Fruit fly (Drosophila melanogaster) whole organism, embryonic: ENCODE data around the gene Alg2.

ENCODE experiments used
- Aef1 ChIP-seq: fragments of 200-800 bp; sonication (Bioruptor generic); IDR thresholded peaks from 3 replicates; pipeline ENCODE4 v1.3.6; 2022; ENCODE audit warnings: missing biosample characterization, missing genetic modification characterization
- Bdp1 ChIP-seq: fragments of 200-800 bp; sonication (Bioruptor generic); optimal IDR thresholded peaks from 3 replicates; lab custom pipeline; 2016; ENCODE audit warnings: missing biosample characterization, missing genetic modification characterization
- Bteb2 ChIP-seq: fragments of 200-800 bp; sonication (Bioruptor generic); optimal IDR thresholded peaks from 2 replicates; lab custom pipeline; 2016; ENCODE audit warnings: missing biosample characterization, missing genetic modification characterization
- CG10462 ChIP-seq: fragments of 200-800 bp; sonication (Bioruptor generic); optimal IDR thresholded peaks from 2 replicates; lab custom pipeline; 2016; ENCODE audit warnings: missing biosample characterization, missing genetic modification characterization
- CG12236 ChIP-seq: fragments of 200-800 bp; sonication (Bioruptor generic); optimal IDR thresholded peaks from 2 replicates; lab custom pipeline; 2016; ENCODE audit warnings: missing biosample characterization, missing genetic modification characterization
- CG13424 ChIP-seq: fragments of 200-800 bp; sonication (Bioruptor generic); optimal IDR thresholded peaks from 2 replicates; lab custom pipeline; 2019; ENCODE audit warnings: missing biosample characterization, mild to moderate bottlenecking, missing genetic modification characterization, moderate library complexity
- CG13894 ChIP-seq: fragments of 200-800 bp; sonication (Bioruptor generic); optimal IDR thresholded peaks from 3 replicates; lab custom pipeline; 2018; ENCODE audit warnings: missing biosample characterization, mild to moderate bottlenecking, missing genetic modification characterization, moderate library complexity
- CG14710 ChIP-seq: fragments of 200-800 bp; sonication (Bioruptor generic); optimal IDR thresholded peaks from 3 replicates; lab custom pipeline; 2019; ENCODE audit warnings: missing biosample characterization, mild to moderate bottlenecking, missing genetic modification characterization, moderate library complexity
- CG14965 ChIP-seq: fragments of 200-800 bp; sonication (Bioruptor generic); optimal IDR thresholded peaks from 2 replicates; lab custom pipeline; 2016; ENCODE audit warnings: missing biosample characterization, missing genetic modification characterization, borderline replicate concordance
- CG15269 ChIP-seq: fragments of 200-800 bp; sonication (Bioruptor generic); optimal IDR thresholded peaks from 2 replicates; lab custom pipeline; 2018; ENCODE audit warnings: missing biosample characterization, mild to moderate bottlenecking, missing genetic modification characterization, moderate library complexity
- CG15696 ChIP-seq: fragments of 200-800 bp; sonication (Bioruptor generic); optimal IDR thresholded peaks from 2 replicates; lab custom pipeline; 2019; ENCODE audit warnings: missing biosample characterization, mild to moderate bottlenecking, missing genetic modification characterization, moderate library complexity
- CG17912 ChIP-seq: fragments of 200-800 bp; sonication (Bioruptor generic); optimal IDR thresholded peaks from 2 replicates; lab custom pipeline; 2018; ENCODE audit warnings: missing biosample characterization, mild to moderate bottlenecking, missing genetic modification characterization
- CG2120 ChIP-seq: fragments of 200-800 bp; sonication (Bioruptor generic); optimal IDR thresholded peaks from 3 replicates; lab custom pipeline; 2016; ENCODE audit warnings: missing biosample characterization, missing genetic modification characterization
- CG2129 ChIP-seq: fragments of 200-800 bp; sonication (Bioruptor generic); IDR thresholded peaks from 2 replicates; pipeline ENCODE4 v1.3.6; 2022; ENCODE audit warnings: missing biosample characterization, missing genetic modification characterization; ENCODE audit not compliant: partially characterized antibody
- CG32532 ChIP-seq: fragments of 200-800 bp; sonication (Bioruptor generic); IDR thresholded peaks from 2 replicates; pipeline ENCODE4 v1.3.6; 2022; ENCODE audit warnings: missing biosample characterization, missing genetic modification characterization
- CG4282 ChIP-seq: fragments of 200-800 bp; sonication (Bioruptor generic); optimal IDR thresholded peaks from 2 replicates; lab custom pipeline; 2016; ENCODE audit warnings: missing biosample characterization, missing genetic modification characterization
- CG43689 ChIP-seq: fragments of 200-800 bp; sonication (Bioruptor generic); IDR thresholded peaks from 2 replicates; pipeline ENCODE4 v1.3.6; 2022; ENCODE audit warnings: missing biosample characterization, missing genetic modification characterization
- CG5180 ChIP-seq: fragments of 200-800 bp; sonication (Bioruptor generic); optimal IDR thresholded peaks from 3 replicates; lab custom pipeline; 2017; ENCODE audit warnings: missing biosample characterization, missing genetic modification characterization, mild to moderate bottlenecking, moderate library complexity, missing genetic modification reagents
- CG7271 ChIP-seq: fragments of 200-800 bp; sonication (Bioruptor generic); optimal IDR thresholded peaks from 2 replicates; lab custom pipeline; 2018; ENCODE audit warnings: missing biosample characterization, mild to moderate bottlenecking, missing genetic modification characterization, moderate library complexity
- CG7745 ChIP-seq: fragments of 200-800 bp; sonication (Bioruptor generic); optimal IDR thresholded peaks from 2 replicates; lab custom pipeline; 2018; ENCODE audit warnings: missing biosample characterization, mild to moderate bottlenecking, missing genetic modification characterization, moderate library complexity
- CG7839 ChIP-seq: fragments of 200-800 bp; sonication (Bioruptor generic); optimal IDR thresholded peaks from 3 replicates; lab custom pipeline; 2018; ENCODE audit warnings: missing biosample characterization, mild to moderate bottlenecking, missing genetic modification characterization, moderate library complexity
- CG8281 ChIP-seq: fragments of 200-800 bp; sonication (Bioruptor generic); optimal IDR thresholded peaks from 2 replicates; lab custom pipeline; 2018; ENCODE audit warnings: missing biosample characterization, mild to moderate bottlenecking, missing genetic modification characterization, moderate library complexity
- CG9932 ChIP-seq: fragments of 200-800 bp; sonication (Bioruptor generic); IDR thresholded peaks from 2 replicates; pipeline ENCODE4 v1.3.6; 2022; ENCODE audit warnings: missing biosample characterization, missing genetic modification characterization
- CTCF ChIP-seq: fragments of 200-800 bp; sonication (Bioruptor generic); optimal IDR thresholded peaks from 2 replicates; lab custom pipeline; 2017; ENCODE audit warnings: missing biosample characterization, mild to moderate bottlenecking, missing genetic modification characterization, moderate library complexity
- Camta ChIP-seq: fragments of 200-800 bp; sonication (Bioruptor generic); optimal IDR thresholded peaks from 2 replicates; lab custom pipeline; 2016; ENCODE audit warnings: missing biosample characterization, missing genetic modification characterization
- Dbx ChIP-seq: fragments of 200-800 bp; sonication (Bioruptor generic); IDR thresholded peaks from 3 replicates; pipeline ENCODE4 v1.3.6; 2022; ENCODE audit warnings: missing biosample characterization, missing genetic modification characterization
- Dek ChIP-seq: fragments of 200-800 bp; sonication (Bioruptor generic); optimal IDR thresholded peaks from 3 replicates; lab custom pipeline; 2019; ENCODE audit warnings: missing biosample characterization, mild to moderate bottlenecking, missing genetic modification characterization, moderate library complexity
- Doc2 ChIP-seq: fragments of 200-800 bp; sonication (Bioruptor generic); IDR thresholded peaks from 2 replicates; pipeline ENCODE4 v1.3.6; 2022; ENCODE audit warnings: missing biosample characterization, missing genetic modification characterization
- Eip74EF ChIP-seq, 2 experiments: fragments of 200-800 bp in 1 of 2; fragments of >200 bp in 1 of 2; sonication (Bioruptor generic) in 1 of 2; optimal IDR thresholded peaks; 2 replicates each; lab custom pipeline; 2017 to 2019; ENCODE audit warnings: missing biosample characterization in 2 of 2, missing genetic modification characterization in 2 of 2, mild to moderate bottlenecking in 1 of 2, moderate library complexity in 1 of 2
- Jarid2 ChIP-seq: fragments of 200-800 bp; sonication (Bioruptor generic); optimal IDR thresholded peaks from 3 replicates; lab custom pipeline; 2017; ENCODE audit warnings: mild to moderate bottlenecking, missing biosample characterization, missing genetic modification reagents, missing genetic modification characterization
- Mes4 ChIP-seq: fragments of 200-800 bp; sonication (Bioruptor generic); optimal IDR thresholded peaks from 2 replicates; lab custom pipeline; 2016; ENCODE audit warnings: missing biosample characterization, missing genetic modification characterization
- Neu2 ChIP-seq: fragments of 200-800 bp; sonication (Bioruptor generic); optimal IDR thresholded peaks from 3 replicates; lab custom pipeline; 2016; ENCODE audit warnings: missing biosample characterization, missing genetic modification characterization, borderline replicate concordance
- Nf-YC ChIP-seq: fragments of 200-800 bp; optimal IDR thresholded peaks from 3 replicates; lab custom pipeline; 2019; ENCODE audit warnings: missing biosample characterization, mild to moderate bottlenecking, missing genetic modification characterization, moderate library complexity
- Optix ChIP-seq: fragments of 200-800 bp; sonication (Bioruptor generic); IDR thresholded peaks from 3 replicates; pipeline ENCODE4 v1.3.6; 2022; ENCODE audit warnings: missing biosample characterization, missing genetic modification characterization
- ash1 ChIP-seq: fragments of 200-800 bp; sonication (Bioruptor generic); optimal IDR thresholded peaks from 2 replicates; lab custom pipeline; 2018; ENCODE audit warnings: missing biosample characterization, mild to moderate bottlenecking, missing genetic modification characterization
- bbx ChIP-seq: fragments of 200-800 bp; sonication (Bioruptor generic); IDR thresholded peaks from 2 replicates; pipeline ENCODE4 v1.3.6; 2022; ENCODE audit warnings: missing biosample characterization, missing genetic modification characterization; ENCODE audit not compliant: partially characterized antibody
- dimm ChIP-seq: fragments of 200-800 bp; sonication (Bioruptor generic); IDR thresholded peaks from 2 replicates; pipeline ENCODE4 v1.3.6; 2022; ENCODE audit warnings: missing biosample characterization, missing genetic modification characterization
- eyg ChIP-seq: fragments of 200-800 bp; sonication (Bioruptor generic); optimal IDR thresholded peaks from 3 replicates; lab custom pipeline; 2016; ENCODE audit warnings: missing biosample characterization, missing genetic modification characterization
- fd64A ChIP-seq: fragments of 200-800 bp; sonication (Bioruptor generic); optimal IDR thresholded peaks from 3 replicates; lab custom pipeline; 2018; ENCODE audit warnings: missing biosample characterization, mild to moderate bottlenecking, missing genetic modification characterization
- gem ChIP-seq: fragments of 200-800 bp; sonication (Bioruptor generic); optimal IDR thresholded peaks from 2 replicates; lab custom pipeline; 2019; ENCODE audit warnings: missing biosample characterization, mild to moderate bottlenecking, missing genetic modification characterization, moderate library complexity
- hth ChIP-seq: fragments of >200 bp; optimal IDR thresholded peaks from 2 replicates; lab custom pipeline; 2017; ENCODE audit warnings: inconsistent platforms
- lov ChIP-seq, 2 experiments: fragments of 200-800 bp in 1 of 2; fragments of >200 bp in 1 of 2; sonication (Bioruptor generic) in 1 of 2; IDR thresholded peaks in 1 of 2; optimal IDR thresholded peaks in 1 of 2; 2 replicates in 1 of 2; 3 replicates in 1 of 2; pipeline versions ENCODE4 v1.3.6 to Lab custom; 2017 to 2022; ENCODE audit warnings: missing biosample characterization in 1 of 2, missing genetic modification characterization in 1 of 2
- nau ChIP-seq: fragments of 200-800 bp; sonication (Bioruptor generic); optimal IDR thresholded peaks from 3 replicates; lab custom pipeline; 2017; ENCODE audit warnings: missing biosample characterization, mild to moderate bottlenecking, missing genetic modification characterization, missing genetic modification reagents
- nerfin-1 ChIP-seq: fragments of 200-800 bp; sonication (Bioruptor generic); optimal IDR thresholded peaks from 3 replicates; lab custom pipeline; 2019; ENCODE audit warnings: missing biosample characterization, mild to moderate bottlenecking, missing genetic modification characterization, moderate library complexity
- pum ChIP-seq: fragments of 200-800 bp; sonication (Bioruptor generic); optimal IDR thresholded peaks from 2 replicates; lab custom pipeline; 2016; ENCODE audit warnings: missing biosample characterization, missing genetic modification characterization
- sisA ChIP-seq: fragments of 200-800 bp; sonication (Bioruptor generic); IDR thresholded peaks from 2 replicates; pipeline ENCODE4 v1.3.6; 2022; ENCODE audit warnings: missing biosample characterization, missing genetic modification characterization
- tgo ChIP-seq: fragments of 200-800 bp; sonication (Bioruptor generic); IDR thresholded peaks from 3 replicates; pipeline ENCODE4 v1.3.6; 2022; ENCODE audit warnings: missing biosample characterization, missing genetic modification characterization
- tna ChIP-seq: fragments of 200-800 bp; sonication (Bioruptor generic); IDR thresholded peaks from 2 replicates; pipeline ENCODE4 v1.3.6; 2022; ENCODE audit warnings: missing biosample characterization, missing genetic modification characterization; ENCODE audit not compliant: partially characterized antibody
- vvl ChIP-seq: fragments of 200-800 bp; sonication (Bioruptor generic); IDR thresholded peaks from 2 replicates; pipeline ENCODE4 v1.3.6; 2022; ENCODE audit warnings: missing biosample characterization, missing genetic modification characterization
- zen2 ChIP-seq: fragments of 200-800 bp; sonication (Bioruptor generic); IDR thresholded peaks from 3 replicates; pipeline ENCODE4 v1.3.6; 2022; ENCODE audit warnings: missing biosample characterization, missing genetic modification characterization; ENCODE audit not compliant: partially characterized antibody

Gene Alg2

dm6 chr3L:3194059-3194458, 50.5 kb downstream of the Alg2 start (continued):
- TF ChIP-seq eyg (GFP tag; lab: Kevin White, UChicago) (no peak), Jarid2 (GFP tag; lab: Kevin White, UChicago) (peak; percentile 67), CG13894 (tag; lab: Kevin White, UChicago) (peak; percentile 89), tgo (GFP tag; lab: Robert Waterston, UW) (peak; percentile 93), ash1 (GFP tag; lab: Kevin White, UChicago) (peak; percentile 63), CG17912 (GFP tag; lab: Kevin White, UChicago) (no peak), Doc2 (GFP tag; lab: Robert Waterston, UW) (peak; percentile 73), Camta (GFP tag; lab: Kevin White, UChicago) (peak; percentile 32), tna (GFP tag; lab: Robert Waterston, UW) (no peak), vvl (GFP tag; lab: Robert Waterston, UW) (peak; percentile 98), nerfin-1 (tag; lab: Kevin White, UChicago) (peak; percentile 82), CG2120 (GFP tag; lab: Kevin White, UChicago) (peak; percentile 84), bbx (GFP tag; lab: Robert Waterston, UW) (no peak), CG9932 (GFP tag; lab: Robert Waterston, UW) (peak; percentile 81), zen2 (no peak), pum (GFP tag; lab: Kevin White, UChicago) (peak; percentile 46), nau (GFP tag; lab: Kevin White, UChicago) (peak; percentile 90), dimm (GFP tag; lab: Robert Waterston, UW) (peak; percentile 87), CG15269 (tag; lab: Kevin White, UChicago) (peak; percentile 96), CG13424 (tag; lab: Kevin White, UChicago) (peak; percentile 93), Eip74EF (GFP tag; optimal IDR thresholded peaks at IDR 0.05; lab: Kevin White, UChicago) (peak in 1 of 2 experiments; percentile 91), gem (tag; lab: Kevin White, UChicago) (peak; percentile 96), CG15696 (tag; lab: Kevin White, UChicago) (peak; percentile 80), Dbx (GFP tag; lab: Robert Waterston, UW) (peak; percentile 92), lov (optimal IDR thresholded peaks at IDR 0.05; lab: Kevin White, UChicago) (no peak), lov (GFP tag; IDR thresholded peaks at IDR 0.05; lab: Robert Waterston, UW) (peak; percentile 88), Nf-YC (tag; lab: Kevin White, UChicago) (peak; percentile 80), CG43689 (GFP tag; lab: Robert Waterston, UW) (peak; percentile 77), Bteb2 (GFP tag; lab: Kevin White, UChicago) (peak; percentile 52), CG8281 (peak; percentile 77), CG5180 (GFP tag; lab: Kevin White, UChicago) (peak; percentile 80), sisA (GFP tag; lab: Robert Waterston, UW) (peak; percentile 91), CTCF (GFP tag; lab: Kevin White, UChicago) (peak; percentile 59), CG7839 (peak; percentile 95), CG2129 (GFP tag; lab: Robert Waterston, UW) (no peak), Aef1 (peak; percentile 93), CG10462 (GFP tag; lab: Kevin White, UChicago) (peak; percentile 80), CG7271 (tag; lab: Kevin White, UChicago) (peak; percentile 92), CG14710 (tag; lab: Kevin White, UChicago) (peak; percentile 90), CG7745 (peak; percentile 56), fd64A (GFP tag; lab: Kevin White, UChicago) (peak; percentile 86), CG32532 (GFP tag; lab: Robert Waterston, UW) (peak; percentile 94), CG12236 (no peak), Mes4 (GFP tag; lab: Kevin White, UChicago) (peak; percentile 8), Neu2 (no peak), CG4282 (GFP tag; lab: Kevin White, UChicago) (no peak), hth (no peak), Dek (tag; lab: Kevin White, UChicago) (peak; percentile 93), Bdp1 (GFP tag; lab: Kevin White, UChicago) (peak; percentile 75), Optix (peak; percentile 85; the same call in 2 of the 3 replicates), CG14965 (no peak)
